Worm (Caenorhabditis elegans) whole organism, mixed stage, embryonic: ENCODE data around the gene F58E6.13.

Experiments used
- blmp-1 ChIP-seq: fragments of 150-350 bp; optimal IDR thresholded peaks from 2 replicates; lab custom pipeline; 2014; ENCODE audit warnings: missing biosample characterization, missing genetic modification characterization
- lin-13 ChIP-seq: fragments of 150-350 bp; optimal IDR thresholded peaks from 2 replicates; lab custom pipeline; 2014; ENCODE audit warnings: missing biosample characterization, missing genetic modification characterization
- lsy-2 ChIP-seq: fragments of 150-350 bp; optimal IDR thresholded peaks from 2 replicates; lab custom pipeline; 2014; ENCODE audit warnings: missing biosample characterization, missing genetic modification characterization
- nhr-237 ChIP-seq: fragments of 150-350 bp; optimal IDR thresholded peaks from 2 replicates; lab custom pipeline; 2014; ENCODE audit warnings: missing biosample characterization, missing genetic modification characterization
- snpc-4 ChIP-seq: fragments of 150-350 bp; optimal IDR thresholded peaks from 2 replicates; lab custom pipeline; 2014; ENCODE audit warnings: missing biosample characterization, missing genetic modification characterization
- sptf-1 ChIP-seq: sonication (generic microtip); optimal IDR thresholded peaks from 2 replicates; lab custom pipeline; 2017; ENCODE audit warnings: mild to moderate bottlenecking, missing genetic modification characterization, moderate library complexity, missing compliant biosample characterization
- unc-62 ChIP-seq: fragments of 150-350 bp; optimal IDR thresholded peaks from 2 replicates; lab custom pipeline; 2014; ENCODE audit warnings: missing biosample characterization, missing genetic modification reagents, missing genetic modification characterization
- ztf-11 ChIP-seq: fragments of 150-350 bp; optimal IDR thresholded peaks from 2 replicates; lab custom pipeline; 2014; ENCODE audit warnings: missing biosample characterization, missing genetic modification characterization

DNA sequence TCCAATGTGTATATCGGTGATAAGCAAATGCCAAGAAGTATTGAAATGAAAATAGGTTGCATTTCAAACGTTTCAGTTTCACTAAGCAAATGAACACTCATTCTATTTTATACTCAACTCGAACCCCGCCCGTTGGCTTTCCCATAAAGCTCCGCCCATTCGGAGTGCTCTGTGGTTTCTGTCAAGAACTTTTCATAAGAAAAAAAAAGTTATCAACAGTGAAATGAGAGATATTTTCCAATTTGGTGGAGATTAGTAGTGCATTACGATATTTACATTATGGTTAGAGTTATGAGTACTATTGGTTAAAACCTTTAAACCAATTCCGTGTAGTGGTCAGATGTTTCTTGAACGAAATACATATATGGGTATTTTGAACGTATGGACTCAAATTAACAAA, 5.3 kb downstream of the F58E6.13 start, which contains the start of gene F58E6.4:
- TF ChIP-seq nhr-237 (tag; lab: Kevin White, UChicago) (no peak), snpc-4 (tag; lab: Kevin White, UChicago) (no peak), lin-13 (tag; lab: Kevin White, UChicago) (no peak), blmp-1 (tag; lab: Kevin White, UChicago) (no peak), ztf-11 (tag; lab: Kevin White, UChicago) (no peak), lsy-2 (no peak), unc-62 (no peak), sptf-1 (no peak)
